Fruit fly (Drosophila melanogaster): ENCODE data around the gene ND-B14.5A.

The ND-B14.5A gene

DNA sequence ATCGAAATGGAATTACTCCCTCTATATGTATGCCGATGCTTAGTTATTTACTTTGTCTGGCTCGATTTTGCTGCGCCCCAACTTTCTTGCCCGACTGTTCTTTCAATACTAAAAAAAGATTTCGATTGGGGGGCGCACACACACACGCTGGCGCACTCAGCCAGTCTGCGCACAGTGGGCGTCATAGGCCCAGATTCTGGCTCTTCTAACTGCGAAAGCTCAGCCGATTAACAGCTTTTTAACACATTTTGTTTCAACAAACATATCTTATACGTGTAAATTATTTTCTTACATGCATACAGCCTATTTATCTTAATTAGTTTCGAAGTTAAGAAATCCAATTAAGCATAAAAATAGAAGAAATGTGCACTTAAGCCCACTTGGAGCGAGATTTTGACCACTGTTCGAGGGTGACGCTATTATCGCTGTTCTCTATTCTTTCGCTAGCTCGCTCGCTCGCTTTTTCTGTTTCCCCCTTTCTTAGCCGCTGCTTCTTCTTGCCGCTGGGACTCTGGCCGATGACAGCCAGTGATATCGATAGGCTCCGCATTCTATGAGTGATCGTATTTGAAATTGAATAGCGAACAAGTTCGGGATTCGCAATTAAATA, 50.0 kb downstream of the ND-B14.5A start, which contains the start of gene Vinc (continued):
- peak; percentile 48 for TF ChIP-seq twi (tag; optimal IDR thresholded peaks at IDR 0.05)
- TF ChIP-seq bab2 (GFP tag; optimal IDR thresholded peaks at IDR 0.05): peak; percentile 47
- peak; percentile 93 for TF ChIP-seq CG7839 (tag; optimal IDR thresholded peaks at IDR 0.05)
- peak; percentile 82 for TF ChIP-seq tap (tag; optimal IDR thresholded peaks at IDR 0.05)
- peak; percentile 76 for TF ChIP-seq B-H2 (GFP tag; optimal IDR thresholded peaks at IDR 0.05)
- TF ChIP-seq CG42726 (GFP tag; IDR thresholded peaks at IDR 0.05; ENCODE audit: partially characterized antibody): no peak
- TF ChIP-seq CG10209 (GFP tag; optimal IDR thresholded peaks at IDR 0.05): peak; percentile 89
- TF ChIP-seq CG14667 (GFP tag; IDR thresholded peaks at IDR 0.05): peak; percentile 74
- TF ChIP-seq Lhr (GFP tag; optimal IDR thresholded peaks at IDR 0.05): peak; percentile 15
- TF ChIP-seq CG5245 (GFP tag; optimal IDR thresholded peaks at IDR 0.05): peak; percentile 67
- TF ChIP-seq trh (GFP tag; optimal IDR thresholded peaks at IDR 0.05): peak; percentile 24
- TF ChIP-seq so (GFP tag; IDR thresholded peaks at IDR 0.05): peak; percentile 88
- peak; percentile 38 for TF ChIP-seq CG2116 (GFP tag; optimal IDR thresholded peaks at IDR 0.05)
- peak; percentile 85 for TF ChIP-seq slp2 (GFP tag; optimal IDR thresholded peaks at IDR 0.05)
- TF ChIP-seq jing (GFP tag; optimal IDR thresholded peaks at IDR 0.05): no peak
- no peak for TF ChIP-seq Vsx1 (GFP tag; optimal IDR thresholded peaks at IDR 0.05)
- peak; percentile 78 for TF ChIP-seq CG9817 (tag; optimal IDR thresholded peaks at IDR 0.05)
- peak; percentile 86 for TF ChIP-seq Nf-YC (tag; optimal IDR thresholded peaks at IDR 0.05)
- peak; percentile 61; the same call in 1 of the 3 replicates for TF ChIP-seq ken (GFP tag; IDR thresholded peaks at IDR 0.05)
- TF ChIP-seq vfl (GFP tag; optimal IDR thresholded peaks at IDR 0.05): peak; percentile 63
- peak; percentile 63 for TF ChIP-seq ewg (GFP tag; optimal IDR thresholded peaks at IDR 0.05)
- peak; percentile 91 for TF ChIP-seq Atf6 (GFP tag; IDR thresholded peaks at IDR 0.05)
- TF ChIP-seq CG4282 (GFP tag; optimal IDR thresholded peaks at IDR 0.05): peak; percentile 18
- TF ChIP-seq Drgx (GFP tag; IDR thresholded peaks at IDR 0.05): peak; percentile 93
- peak; percentile 86 for TF ChIP-seq nerfin-1 (tag; optimal IDR thresholded peaks at IDR 0.05)
- peak; percentile 66 for TF ChIP-seq gro (GFP tag; optimal IDR thresholded peaks at IDR 0.05)
- TF ChIP-seq CG11398 (GFP tag; optimal IDR thresholded peaks at IDR 0.05): peak; percentile 64
- TF ChIP-seq CG33557 (GFP tag; optimal IDR thresholded peaks at IDR 0.05): peak; percentile 39
- TF ChIP-seq btn (GFP tag; optimal IDR thresholded peaks at IDR 0.05): peak; percentile 62
- peak; percentile 94 for TF ChIP-seq CG17361 (GFP tag; IDR thresholded peaks at IDR 0.05)
- TF ChIP-seq Dip3 (GFP tag; optimal IDR thresholded peaks at IDR 0.05): peak; percentile 86
- TF ChIP-seq nom (GFP tag; optimal IDR thresholded peaks at IDR 0.05): peak; percentile 92
- TF ChIP-seq pan (optimal IDR thresholded peaks at IDR 0.05): no peak
- peak in 1 of 2 experiments; percentile 75 for TF ChIP-seq pan (GFP tag; optimal IDR thresholded peaks at IDR 0.05 in 1 of 2, IDR thresholded peaks at IDR 0.05 in 1 of 2)
- TF ChIP-seq CG6854 (GFP tag; optimal IDR thresholded peaks at IDR 0.05): peak; percentile 92
- TF ChIP-seq CG7271 (tag; optimal IDR thresholded peaks at IDR 0.05): no peak
- peak; percentile 36 for TF ChIP-seq Usf (GFP tag; optimal IDR thresholded peaks at IDR 0.05)
- TF ChIP-seq Gsc (GFP tag; IDR thresholded peaks at IDR 0.05): 0 out of 2 replicates have a peak, but pooled peaks have one; percentile 38
- peak; percentile 93 for TF ChIP-seq caup (GFP tag; optimal IDR thresholded peaks at IDR 0.05; ENCODE audit: severe bottlenecking)
- TF ChIP-seq CG3407 (GFP tag; optimal IDR thresholded peaks at IDR 0.05): peak; percentile 5
- peak; percentile 59 for TF ChIP-seq CG16863 (GFP tag; optimal IDR thresholded peaks at IDR 0.05)
- peak; percentile 83 for TF ChIP-seq tup (GFP tag; optimal IDR thresholded peaks at IDR 0.05)
- TF ChIP-seq CG7745 (tag; optimal IDR thresholded peaks at IDR 0.05): no peak
- peak; percentile 54 for TF ChIP-seq CG15601 (tag; optimal IDR thresholded peaks at IDR 0.05)
- TF ChIP-seq Awh (GFP tag; IDR thresholded peaks at IDR 0.05): peak; percentile 52; the same call in 1 of the 2 replicates
- peak; percentile 79 for TF ChIP-seq crc (GFP tag; optimal IDR thresholded peaks at IDR 0.05)
- TF ChIP-seq CG34224 (GFP tag; IDR thresholded peaks at IDR 0.05; ENCODE audit: partially characterized antibody): 0 out of 3 replicates have a peak, but pooled peaks have one; percentile 27
- peak; percentile 67 for TF ChIP-seq Atf-2 (GFP tag; optimal IDR thresholded peaks at IDR 0.05)
- TF ChIP-seq gfzf (GFP tag; optimal IDR thresholded peaks at IDR 0.05): no peak
